Worm (Caenorhabditis elegans) whole organism, L4 larva: Measurements from ENCODE around the gene rfc-2.

ENCODE experiments used
- D1046.2 ChIP-seq: fragments of 200-800 bp; sonication (Bioruptor generic); IDR thresholded peaks from 2 replicates; pipeline ENCODE4 v1.3.6; 2022; ENCODE audit warnings: missing genetic modification characterization, missing compliant biosample characterization
- F37D6.2 ChIP-seq: sonication (generic microtip); optimal IDR thresholded peaks from 2 replicates; lab custom pipeline; 2016; ENCODE audit warnings: mild to moderate bottlenecking, missing genetic modification characterization, missing compliant biosample characterization
- F44E2.7 ChIP-seq: fragments of 200-800 bp; sonication (Bioruptor generic); IDR thresholded peaks from 2 replicates; pipeline ENCODE4 v2.1.2; 2022; ENCODE audit warnings: missing genetic modification characterization, missing compliant biosample characterization
- F49E8.2 ChIP-seq: sonication (generic microtip); optimal IDR thresholded peaks from 2 replicates; lab custom pipeline; 2016; ENCODE audit warnings: missing compliant biosample characterization, mild to moderate bottlenecking, missing genetic modification characterization, borderline replicate concordance
- Y48G9A.11 ChIP-seq: fragments of 200-800 bp; sonication (Bioruptor generic); IDR thresholded peaks from 2 replicates; pipeline ENCODE4 v1.3.6; 2022; ENCODE audit warnings: missing genetic modification reagents, missing genetic modification characterization, missing compliant biosample characterization
- Y5F2A.4 ChIP-seq: fragments of 200-800 bp; sonication (Bioruptor generic); optimal IDR thresholded peaks from 2 replicates; lab custom pipeline; 2018; ENCODE audit warnings: mild to moderate bottlenecking, missing genetic modification characterization, missing compliant biosample characterization
- Y75B8A.6 ChIP-seq: fragments of 200-800 bp; sonication (Bioruptor generic); IDR thresholded peaks from 2 replicates; pipeline ENCODE4 v1.3.6; 2022; ENCODE audit warnings: missing genetic modification reagents, missing genetic modification characterization, missing compliant biosample characterization
- daf-12 ChIP-seq: fragments of 150-350 bp; optimal IDR thresholded peaks from 2 replicates; lab custom pipeline; 2014; ENCODE audit warnings: missing biosample characterization, missing genetic modification reagents, missing genetic modification characterization
- daf-16 ChIP-seq, 3 experiments: sonication (generic microtip); optimal IDR thresholded peaks; 2 replicates each; lab custom pipeline; 2016 to 2017; ENCODE audit warnings: missing genetic modification characterization in 3 of 3, missing genetic modification reagents in 3 of 3, mild to moderate bottlenecking in 2 of 3, missing compliant biosample characterization in 2 of 3, missing biosample characterization in 1 of 3, moderate library complexity in 1 of 3
- daf-19 ChIP-seq: fragments of 200-800 bp; sonication (Bioruptor generic); conservative IDR thresholded peaks from 2 replicates; pipeline ENCODE4 v1.3.6; 2022; ENCODE audit warnings: missing genetic modification characterization, missing compliant biosample characterization
- dmd-6 ChIP-seq: fragments of 200-800 bp; sonication (Bioruptor generic); IDR thresholded peaks from 2 replicates; pipeline ENCODE4 v1.3.6; 2022; ENCODE audit warnings: missing genetic modification reagents, missing genetic modification characterization, missing compliant biosample characterization
- dmd-9 ChIP-seq: fragments of 200-800 bp; sonication (Bioruptor generic); IDR thresholded peaks from 2 replicates; pipeline ENCODE4 v1.3.6; 2022; ENCODE audit warnings: missing genetic modification reagents, missing genetic modification characterization, missing compliant biosample characterization
- dve-1 ChIP-seq: sonication (generic microtip); optimal IDR thresholded peaks from 2 replicates; lab custom pipeline; 2017; ENCODE audit warnings: antibody characterized with exemption, mild to moderate bottlenecking, missing genetic modification characterization, missing compliant biosample characterization; ENCODE audit not compliant: insufficient read depth
- egl-27 ChIP-seq: sonication (generic microtip); optimal IDR thresholded peaks from 3 replicates; lab custom pipeline; 2017; ENCODE audit warnings: missing biosample characterization, missing genetic modification reagents, missing genetic modification characterization
- fkh-10 ChIP-seq: fragments of 150-350 bp; optimal IDR thresholded peaks from 2 replicates; lab custom pipeline; 2014; ENCODE audit warnings: missing biosample characterization, missing genetic modification reagents, missing genetic modification characterization
- hlh-11 ChIP-seq: fragments of 200-800 bp; sonication (Bioruptor generic); optimal IDR thresholded peaks from 2 replicates; lab custom pipeline; 2018; ENCODE audit warnings: mild to moderate bottlenecking, missing genetic modification characterization, missing compliant biosample characterization
- hmg-1.1 ChIP-seq: fragments of 200-800 bp; sonication (Bioruptor generic); IDR thresholded peaks from 2 replicates; pipeline ENCODE4 v1.3.6; 2022; ENCODE audit warnings: missing genetic modification reagents, missing genetic modification characterization, missing compliant biosample characterization
- jun-1 ChIP-seq: fragments of 150-350 bp; optimal IDR thresholded peaks from 2 replicates; lab custom pipeline; 2014; ENCODE audit warnings: missing biosample characterization, missing genetic modification reagents, missing genetic modification characterization
- lim-7 ChIP-seq: fragments of 200-800 bp; sonication (Bioruptor generic); IDR thresholded peaks from 2 replicates; pipeline ENCODE4 v1.3.6; 2022; ENCODE audit warnings: missing genetic modification characterization, missing compliant biosample characterization
- lin-1 ChIP-seq: fragments of 200-800 bp; sonication (Bioruptor generic); IDR thresholded peaks from 2 replicates; pipeline ENCODE4 v1.3.6; 2022; ENCODE audit warnings: missing genetic modification reagents, missing genetic modification characterization, missing compliant biosample characterization
- lin-38 ChIP-seq: fragments of 200-800 bp; sonication (Bioruptor generic); IDR thresholded peaks from 2 replicates; pipeline ENCODE4 v1.3.6; 2022; ENCODE audit warnings: missing genetic modification reagents, missing genetic modification characterization, missing compliant biosample characterization
- lsy-2 ChIP-seq, 2 experiments: fragments of 150-350 bp in 1 of 2; sonication (generic microtip) in 1 of 2; optimal IDR thresholded peaks; 2 replicates each; lab custom pipeline; 2014 to 2017; ENCODE audit warnings: missing biosample characterization in 2 of 2, missing genetic modification characterization in 2 of 2
- mdl-1 ChIP-seq, 2 experiments: fragments of 150-350 bp in 1 of 2; sonication (generic microtip) in 1 of 2; optimal IDR thresholded peaks; 2 replicates each; lab custom pipeline; 2014 to 2017; ENCODE audit warnings: missing biosample characterization in 2 of 2, missing genetic modification characterization in 2 of 2
- mxl-2 ChIP-seq: fragments of 200-800 bp; sonication (Bioruptor generic); conservative IDR thresholded peaks from 2 replicates; pipeline ENCODE4 v1.3.6; 2022; ENCODE audit warnings: missing genetic modification reagents, missing genetic modification characterization, missing compliant biosample characterization
- mxl-3 ChIP-seq: fragments of 200-800 bp; sonication (Bioruptor generic); optimal IDR thresholded peaks from 2 replicates; lab custom pipeline; 2018; ENCODE audit warnings: mild to moderate bottlenecking, missing genetic modification characterization, missing compliant biosample characterization
- nhr-10 ChIP-seq: fragments of 150-350 bp; optimal IDR thresholded peaks from 2 replicates; lab custom pipeline; 2014; ENCODE audit warnings: missing biosample characterization, missing genetic modification characterization
- nhr-111 ChIP-seq: fragments of 200-800 bp; sonication (Bioruptor generic); optimal IDR thresholded peaks from 2 replicates; lab custom pipeline; 2018; ENCODE audit warnings: mild to moderate bottlenecking, missing genetic modification characterization, missing compliant biosample characterization
- nhr-28 ChIP-seq: fragments of 150-350 bp; optimal IDR thresholded peaks from 2 replicates; lab custom pipeline; 2014; ENCODE audit warnings: missing biosample characterization, missing genetic modification characterization
- nhr-41 ChIP-seq: fragments of 200-800 bp; sonication (Bioruptor generic); IDR thresholded peaks from 2 replicates; pipeline ENCODE4 v1.3.6; 2022; ENCODE audit warnings: missing genetic modification reagents, missing genetic modification characterization, missing compliant biosample characterization
- nhr-76 ChIP-seq: fragments of 150-350 bp; optimal IDR thresholded peaks from 2 replicates; lab custom pipeline; 2014; ENCODE audit warnings: missing biosample characterization, missing genetic modification characterization
- nhr-77 ChIP-seq: fragments of 150-350 bp; optimal IDR thresholded peaks from 2 replicates; lab custom pipeline; 2014; ENCODE audit warnings: missing biosample characterization, missing genetic modification characterization
- php-3 ChIP-seq: fragments of 200-800 bp; sonication (Bioruptor generic); IDR thresholded peaks from 2 replicates; pipeline ENCODE4 v1.3.6; 2022; ENCODE audit warnings: missing genetic modification reagents, missing genetic modification characterization, missing compliant biosample characterization
- pqm-1 ChIP-seq: sonication (generic microtip); optimal IDR thresholded peaks from 2 replicates; lab custom pipeline; 2017; ENCODE audit warnings: missing biosample characterization, missing genetic modification characterization
- rbr-2 ChIP-seq: sonication (generic microtip); optimal IDR thresholded peaks from 2 replicates; lab custom pipeline; 2016; ENCODE audit warnings: missing genotype, missing genetic modification characterization, missing compliant biosample characterization
- sdz-12 ChIP-seq: fragments of 200-800 bp; sonication (Bioruptor generic); optimal IDR thresholded peaks from 2 replicates; lab custom pipeline; 2018; ENCODE audit warnings: mild to moderate bottlenecking, missing genetic modification characterization, missing compliant biosample characterization
- snpc-4 ChIP-seq: fragments of 150-350 bp; optimal IDR thresholded peaks from 2 replicates; lab custom pipeline; 2014; ENCODE audit warnings: missing biosample characterization, missing genetic modification characterization
- spr-1 ChIP-seq: sonication (generic microtip); optimal IDR thresholded peaks from 2 replicates; lab custom pipeline; 2016; ENCODE audit warnings: mild to moderate bottlenecking, missing genetic modification characterization, missing compliant biosample characterization
- tra-1 ChIP-seq: fragments of 200-800 bp; sonication (Bioruptor generic); IDR thresholded peaks from 2 replicates; pipeline ENCODE4 v1.3.6; 2022; ENCODE audit warnings: missing genetic modification reagents, missing genetic modification characterization, missing compliant biosample characterization
- unc-130 ChIP-seq: sonication (generic microtip); optimal IDR thresholded peaks from 2 replicates; lab custom pipeline; 2016; ENCODE audit warnings: missing genetic modification reagents, missing genetic modification characterization, missing compliant biosample characterization
- unc-39 ChIP-seq: sonication (generic microtip); optimal IDR thresholded peaks from 2 replicates; lab custom pipeline; 2017; ENCODE audit warnings: missing biosample characterization, missing genetic modification characterization
- unc-62 ChIP-seq, 3 experiments: fragments of 150-350 bp in 1 of 3; sonication (generic microtip); optimal IDR thresholded peaks in 2 of 3; peaks in 1 of 3; 1 replicate in 1 of 3; 2 replicates in 2 of 3; lab custom pipeline; 2014 to 2017; ENCODE audit warnings: missing biosample characterization in 3 of 3, missing genetic modification characterization in 3 of 3, missing genetic modification reagents in 3 of 3, missing genotype in 1 of 3
- zfp-3 ChIP-seq: fragments of 200-800 bp; sonication (Bioruptor generic); conservative IDR thresholded peaks from 2 replicates; pipeline ENCODE4 v1.3.6; 2022; ENCODE audit warnings: missing genetic modification reagents, missing genetic modification characterization, missing compliant biosample characterization
- ztf-11 ChIP-seq: fragments of 150-350 bp; optimal IDR thresholded peaks from 2 replicates; lab custom pipeline; 2014; ENCODE audit warnings: missing biosample characterization, missing genetic modification characterization
- ztf-7 ChIP-seq: fragments of 150-350 bp; optimal IDR thresholded peaks from 2 replicates; lab custom pipeline; 2014; ENCODE audit warnings: missing biosample characterization, missing genetic modification characterization

Gene rfc-2

DNA sequence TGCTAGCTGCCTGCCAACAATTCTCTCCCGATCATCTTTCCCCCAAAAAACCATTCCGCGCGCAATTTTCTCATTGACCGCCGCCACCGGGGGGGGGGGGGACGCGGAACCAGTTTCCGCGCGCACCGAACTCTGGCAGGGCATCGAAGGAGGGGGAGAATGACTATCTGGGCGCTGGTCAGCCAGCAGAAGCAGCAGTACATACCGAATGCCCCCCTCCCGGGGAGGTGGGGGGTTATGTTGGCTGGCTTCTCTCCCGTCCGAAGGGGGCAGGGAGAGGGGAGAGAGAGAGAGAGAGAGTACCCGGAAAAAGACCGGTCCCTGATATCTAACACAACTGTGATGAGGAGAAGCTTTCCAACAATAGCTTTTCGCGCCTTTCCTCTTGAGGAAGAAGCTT is 30.6 kb downstream of the rfc-2 start (continued):
- no peak for TF ChIP-seq D1046.2

DNA sequence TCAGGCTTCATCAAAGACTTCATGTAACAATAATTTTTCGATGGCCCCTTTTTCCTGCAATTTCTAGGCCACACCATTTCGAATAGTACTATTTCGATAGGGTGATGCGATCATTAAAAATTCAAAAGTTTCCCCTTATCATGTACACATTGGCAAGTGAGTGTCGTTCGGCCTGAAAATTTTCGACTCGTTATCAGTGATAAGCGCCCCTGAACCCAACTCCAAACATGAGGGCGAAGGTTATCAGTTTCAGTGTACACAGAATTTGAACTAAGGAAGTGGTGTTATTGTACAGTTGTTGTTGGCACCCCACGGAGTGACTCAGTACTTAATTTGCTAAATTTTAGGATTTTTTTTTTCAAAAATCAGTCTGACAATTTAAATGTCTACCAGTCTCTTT is 31.8 kb downstream of the rfc-2 start:
- peak; percentile 84 for TF ChIP-seq hlh-11 (tag; lab: Kevin White, UChicago)
- TF ChIP-seq php-3 (GFP tag; lab: Robert Waterston, UW) = peak; percentile 19; the same call in 1 of the 2 replicates
- TF ChIP-seq snpc-4 (tag; lab: Kevin White, UChicago) = no peak
- TF ChIP-seq lin-1 (GFP tag; lab: Robert Waterston, UW) = peak; percentile 67
- no peak for TF ChIP-seq jun-1
- no peak for TF ChIP-seq ztf-11
- 0 out of 2 replicates have a peak, but pooled peaks have one; percentile 46 for TF ChIP-seq tra-1
- TF ChIP-seq nhr-41 (GFP tag; lab: Robert Waterston, UW) = peak; percentile 100
- TF ChIP-seq rbr-2 (tag; lab: Kevin White, UChicago) = no peak
- TF ChIP-seq ztf-7 (tag; lab: Kevin White, UChicago) = no peak
- TF ChIP-seq unc-130 (GFP tag; lab: Kevin White, UChicago) = no peak
- TF ChIP-seq dve-1 (tag; lab: Kevin White, UChicago) = peak; percentile 73
- no peak for TF ChIP-seq daf-16 (GFP tag; optimal IDR thresholded peaks at IDR 0.05; lab: Kevin White, UChicago)
- TF ChIP-seq daf-16 (tag; optimal IDR thresholded peaks at IDR 0.05; lab: Kevin White, UChicago) = peak; percentile 93
- TF ChIP-seq daf-19 = no peak
- no peak for TF ChIP-seq lsy-2 (tag; optimal IDR thresholded peaks at IDR 0.05; lab: Kevin White, UChicago)
- peak; percentile 91 for TF ChIP-seq nhr-28 (tag; lab: Kevin White, UChicago)
- TF ChIP-seq dmd-6 = peak; percentile 86
- no peak for TF ChIP-seq sdz-12 (GFP tag; lab: Kevin White, UChicago)
- peak; percentile 72 for TF ChIP-seq nhr-77 (tag; lab: Kevin White, UChicago)
- no peak for TF ChIP-seq fkh-10 (GFP tag; lab: Kevin White, UChicago)
- TF ChIP-seq unc-62 (GFP tag; optimal IDR thresholded peaks at IDR 0.05 in 1 of 2; lab: Kevin White, UChicago) = peak in 1 of 2 experiments; percentile 94
- TF ChIP-seq unc-62 (tag; optimal IDR thresholded peaks at IDR 0.05; lab: Kevin White, UChicago) = no peak
- TF ChIP-seq pqm-1 (tag; lab: Kevin White, UChicago) = peak; percentile 99

DNA sequence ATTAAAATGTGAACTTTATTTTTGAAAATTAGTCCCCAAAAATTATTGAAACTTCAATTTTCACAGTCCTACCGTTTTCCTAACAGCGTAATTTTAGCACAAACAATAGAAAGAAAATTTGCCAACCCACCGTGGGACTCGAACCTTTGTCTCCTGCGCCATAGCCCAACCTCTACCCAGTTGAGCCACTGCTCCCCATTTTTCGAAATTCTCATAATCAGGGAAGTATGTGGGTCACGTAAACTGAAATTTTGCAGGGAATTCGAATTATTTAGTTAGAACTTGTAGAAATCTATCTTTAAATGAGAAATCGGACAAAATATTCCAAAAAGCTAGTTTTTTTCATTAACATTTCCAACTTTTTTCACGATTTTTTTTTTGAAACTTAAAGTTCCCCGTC is 33.2 kb downstream of the rfc-2 start:
- TF ChIP-seq nhr-10 (no peak), F37D6.2 (tag; lab: Kevin White, UChicago) (no peak), dve-1 (tag; lab: Kevin White, UChicago) (no peak), dmd-9 (GFP tag; lab: Robert Waterston, UW) (no peak), daf-12 (tag; lab: Kevin White, UChicago) (no peak), spr-1 (tag; lab: Kevin White, UChicago) (no peak), Y5F2A.4 (GFP tag; lab: Kevin White, UChicago) (no peak), D1046.2 (no peak), unc-39 (tag; lab: Kevin White, UChicago) (no peak)

DNA sequence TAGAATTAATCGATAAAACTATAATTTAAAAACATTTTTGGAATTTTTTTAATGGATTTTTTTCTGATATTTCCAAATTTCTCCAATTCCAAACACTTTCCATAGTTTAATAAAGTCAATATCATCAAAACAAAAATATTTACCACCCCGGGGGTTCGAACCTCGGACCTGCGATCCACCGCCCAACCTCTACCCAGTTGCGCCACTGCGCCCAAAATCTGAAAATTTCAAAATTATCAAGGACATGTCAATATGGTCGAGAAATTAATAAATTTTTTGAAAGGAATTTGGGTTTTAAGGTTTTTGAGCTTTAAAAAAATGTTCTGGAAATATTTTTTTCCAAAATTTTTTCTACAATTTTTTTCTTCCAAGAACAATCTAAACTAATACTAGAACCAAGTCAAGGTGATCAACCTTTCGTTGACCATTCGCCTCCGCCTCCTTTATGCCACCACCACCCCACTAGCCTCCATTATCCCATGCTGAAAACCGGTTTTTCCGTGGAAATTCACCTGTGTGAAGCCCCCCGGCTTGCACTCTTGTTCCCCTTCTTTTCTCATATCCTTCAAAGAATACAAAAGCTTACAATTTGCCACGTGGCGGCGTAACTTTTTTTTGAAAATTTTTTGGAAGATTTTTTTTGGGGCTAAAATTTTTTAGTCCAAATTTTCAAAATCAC is 34.6 kb downstream of the rfc-2 start:
- TF ChIP-seq lim-7 (GFP tag; lab: Robert Waterston, UW) (no peak), hmg-1.1 (0 out of 2 replicates have a peak, but pooled peaks have one; percentile 10), lin-38 (GFP tag; lab: Robert Waterston, UW) (0 out of 2 replicates have a peak, but pooled peaks have one; percentile 21)

DNA sequence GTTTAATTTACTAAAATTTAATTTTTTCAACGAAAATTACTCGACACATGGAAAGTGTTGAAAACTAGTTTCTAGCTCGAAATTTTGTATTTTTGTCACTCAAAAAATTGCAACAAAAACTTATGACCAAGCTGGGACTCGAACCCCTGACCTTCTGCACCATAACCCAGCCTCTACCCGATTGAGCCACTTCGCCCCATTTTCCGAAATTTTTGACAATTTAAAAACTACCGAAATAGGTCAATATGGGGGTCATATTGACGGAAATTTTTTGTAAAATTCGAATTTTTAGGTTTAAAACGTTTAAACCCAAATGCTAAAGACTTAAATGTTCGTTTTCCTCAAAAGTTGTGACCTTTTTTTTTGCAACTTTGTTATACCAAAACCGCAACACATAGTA is 38.4 kb downstream of the rfc-2 start:
- TF ChIP-seq snpc-4 (tag; lab: Kevin White, UChicago) (no peak), F44E2.7 (GFP tag; lab: Robert Waterston, UW) (no peak), Y48G9A.11 (GFP tag; lab: Robert Waterston, UW) (no peak), mxl-2 (GFP tag; lab: Robert Waterston, UW) (no peak), zfp-3 (no peak), F49E8.2 (tag; lab: Kevin White, UChicago) (no peak), nhr-76 (tag; lab: Kevin White, UChicago) (no peak), F37D6.2 (tag; lab: Kevin White, UChicago) (no peak), mxl-3 (no peak), egl-27 (tag; lab: Kevin White, UChicago) (no peak), mdl-1 (tag; optimal IDR thresholded peaks at IDR 0.05; lab: Kevin White, UChicago) (no peak), jun-1 (no peak), Y75B8A.6 (GFP tag; lab: Robert Waterston, UW) (no peak), nhr-111 (GFP tag; lab: Kevin White, UChicago) (no peak)
